Worm (Caenorhabditis elegans) whole organism, early embryonic: ENCODE measurements around the gene ZC132.11.

Source experiments
- F13C5.2 ChIP-seq: sonication (generic microtip); optimal IDR thresholded peaks from 2 replicates; lab custom pipeline; 2017; ENCODE audit warnings: mild to moderate bottlenecking, missing genetic modification characterization, inconsistent platforms, missing compliant biosample characterization
- ama-1 ChIP-seq: fragments of 150-350 bp; optimal IDR thresholded peaks from 2 replicates; lab custom pipeline; 2014
- ceh-13 ChIP-seq: fragments of 200-800 bp; sonication (Bioruptor generic); optimal IDR thresholded peaks from 2 replicates; lab custom pipeline; 2018; ENCODE audit warnings: mild to moderate bottlenecking, missing genetic modification characterization, missing compliant biosample characterization
- ceh-36 ChIP-seq: sonication (generic microtip); optimal IDR thresholded peaks from 2 replicates; lab custom pipeline; 2016; ENCODE audit warnings: missing genetic modification characterization, inconsistent platforms, missing compliant biosample characterization
- ets-7 ChIP-seq: sonication (generic microtip); optimal IDR thresholded peaks from 2 replicates; lab custom pipeline; 2016; ENCODE audit warnings: missing genotype, missing genetic modification characterization, missing compliant biosample characterization
- flt-1 ChIP-seq: fragments of 200-800 bp; sonication (Bioruptor generic); IDR thresholded peaks from 2 replicates; pipeline ENCODE4 v1.3.6; 2022; ENCODE audit warnings: missing genetic modification characterization, missing compliant biosample characterization
- hmbx-1 ChIP-seq: sonication (generic microtip); optimal IDR thresholded peaks from 2 replicates; lab custom pipeline; 2016; ENCODE audit warnings: mild to moderate bottlenecking, missing genetic modification characterization, missing compliant biosample characterization
- hmg-4 ChIP-seq: fragments of 200-800 bp; sonication (Bioruptor generic); optimal IDR thresholded peaks from 2 replicates; lab custom pipeline; 2018; ENCODE audit warnings: mild to moderate bottlenecking, missing genetic modification characterization, missing compliant biosample characterization
- pes-1 ChIP-seq: fragments of 200-800 bp; sonication (Bioruptor generic); IDR thresholded peaks from 2 replicates; pipeline ENCODE4 v1.3.6; 2022; ENCODE audit warnings: missing genetic modification reagents, missing genetic modification characterization, missing compliant biosample characterization
- scrt-1 ChIP-seq: fragments of 200-800 bp; sonication (Bioruptor generic); IDR thresholded peaks from 2 replicates; pipeline ENCODE4 v1.3.6; 2022; ENCODE audit warnings: missing genetic modification characterization, missing compliant biosample characterization
- sea-1 ChIP-seq: fragments of 200-800 bp; sonication (Bioruptor generic); conservative IDR thresholded peaks from 2 replicates; pipeline ENCODE4 v1.3.6; 2022; ENCODE audit warnings: missing genetic modification characterization, missing compliant biosample characterization
- tbx-37 ChIP-seq: fragments of 200-800 bp; sonication (Bioruptor generic); conservative IDR thresholded peaks from 2 replicates; pipeline ENCODE4 v1.3.6; 2022; ENCODE audit warnings: missing genetic modification reagents, missing genetic modification characterization, missing compliant biosample characterization
- tra-4 ChIP-seq: sonication (generic microtip); optimal IDR thresholded peaks from 2 replicates; lab custom pipeline; 2017; ENCODE audit warnings: missing genetic modification characterization, missing compliant biosample characterization

DNA sequence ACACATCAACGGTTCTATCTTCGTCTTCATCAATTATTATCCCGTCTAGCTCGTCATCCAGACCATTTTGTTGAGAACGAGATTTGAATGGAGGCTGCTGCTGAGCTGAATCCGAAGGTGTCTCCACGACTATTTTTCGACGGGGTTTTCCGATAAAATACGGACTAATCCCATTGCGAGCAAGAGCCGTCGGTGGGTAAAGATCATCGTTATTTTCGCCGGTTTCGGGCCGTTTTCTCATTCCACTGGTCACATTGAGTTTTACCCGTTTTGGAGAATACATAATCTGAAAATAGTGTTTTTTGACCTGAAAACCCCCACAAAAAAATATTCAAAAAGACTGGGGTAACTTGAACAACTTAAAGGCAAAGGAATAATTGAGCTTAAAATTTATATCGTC lies 47.2 kb upstream of the ZC132.11 start, which contains the start of gene figl-1:
- TF ChIP-seq ets-7 (tag; lab: Kevin White, UChicago) (no peak), scrt-1 (GFP tag; lab: Robert Waterston, UW) (no peak), ceh-36 (tag; lab: Kevin White, UChicago) (no peak), ama-1 (lab: Kevin White, UChicago) (no peak), tra-4 (tag; lab: Kevin White, UChicago) (no peak), pes-1 (GFP tag; lab: Robert Waterston, UW) (no peak), sea-1 (no peak), flt-1 (GFP tag; lab: Robert Waterston, UW) (no peak), F13C5.2 (no peak), hmbx-1 (tag; lab: Kevin White, UChicago) (no peak), ceh-13 (GFP tag; lab: Kevin White, UChicago) (no peak), tbx-37 (GFP tag; lab: Robert Waterston, UW) (no peak), hmg-4 (no peak)
